Worm (Caenorhabditis elegans): ENCODE measurements around the gene F27E5.7.

DNA sequence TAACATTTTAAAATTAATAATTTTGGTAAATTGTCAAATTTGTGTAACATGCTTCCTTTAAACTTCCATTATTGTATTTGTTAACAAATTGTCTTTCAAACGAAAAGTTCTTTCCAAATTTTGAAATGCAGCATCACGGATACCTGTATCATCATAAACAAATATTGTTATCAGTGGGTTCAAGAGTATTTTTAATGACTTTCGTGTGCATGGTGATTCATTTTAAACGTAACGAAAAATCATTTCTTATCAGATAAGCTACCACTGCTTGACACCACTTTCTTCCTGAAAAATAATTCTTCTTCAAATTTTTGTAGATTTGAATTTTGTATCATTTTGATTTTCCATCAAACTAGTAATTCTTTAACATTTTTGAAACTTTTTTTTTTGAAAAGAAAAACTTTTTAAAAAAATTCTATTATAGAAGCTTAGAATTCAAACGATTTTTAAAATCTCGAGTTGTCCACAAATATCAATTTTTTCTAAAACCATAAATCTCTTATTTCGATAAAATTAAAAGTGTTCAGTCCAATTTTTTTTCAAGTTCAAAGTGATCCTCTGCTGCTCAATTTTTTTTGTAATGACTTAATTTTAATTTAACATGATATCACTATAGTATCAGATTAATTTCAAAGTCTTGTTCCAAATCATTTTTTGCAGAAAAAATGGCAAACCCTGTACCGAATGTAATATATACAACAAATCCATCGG is 11.9 kb downstream of the F27E5.7 start, which contains the start of gene F27E5.9:
- TF ChIP-seq lir-1 (GFP tag; conservative IDR thresholded peaks at IDR 0.05): no peak
- no peak for TF ChIP-seq F49E8.2 (tag; optimal IDR thresholded peaks at IDR 0.05; ENCODE audit: insufficient read depth)
- TF ChIP-seq snpc-4 (GFP tag; optimal IDR thresholded peaks at IDR 0.05): no peak
- TF ChIP-seq snpc-4 (tag; optimal IDR thresholded peaks at IDR 0.05): no peak
- TF ChIP-seq madf-10 (tag; optimal IDR thresholded peaks at IDR 0.05): no peak
- no peak for TF ChIP-seq ztf-28 (GFP tag; IDR thresholded peaks at IDR 0.05)
- TF ChIP-seq T26A5.8 (tag; optimal IDR thresholded peaks at IDR 0.05): no peak
- TF ChIP-seq tbp1 (GFP tag; optimal IDR thresholded peaks at IDR 0.05): no peak
- TF ChIP-seq cebp-2 (GFP tag; IDR thresholded peaks at IDR 0.05): no peak
- no peak for TF ChIP-seq zfh-2 (GFP tag; conservative IDR thresholded peaks at IDR 0.05)
- TF ChIP-seq tbx-9 (tag; optimal IDR thresholded peaks at IDR 0.05; ENCODE audit: borderline replicate concordance): no peak

Measured in whole organism, young adult.